Fruit fly (Drosophila melanogaster): Measurements from ENCODE around the gene gdrd.
A peak's percentile ranks its signal among the peaks of the same experiment; 100 is the strongest.

gdrd gene

DNA sequence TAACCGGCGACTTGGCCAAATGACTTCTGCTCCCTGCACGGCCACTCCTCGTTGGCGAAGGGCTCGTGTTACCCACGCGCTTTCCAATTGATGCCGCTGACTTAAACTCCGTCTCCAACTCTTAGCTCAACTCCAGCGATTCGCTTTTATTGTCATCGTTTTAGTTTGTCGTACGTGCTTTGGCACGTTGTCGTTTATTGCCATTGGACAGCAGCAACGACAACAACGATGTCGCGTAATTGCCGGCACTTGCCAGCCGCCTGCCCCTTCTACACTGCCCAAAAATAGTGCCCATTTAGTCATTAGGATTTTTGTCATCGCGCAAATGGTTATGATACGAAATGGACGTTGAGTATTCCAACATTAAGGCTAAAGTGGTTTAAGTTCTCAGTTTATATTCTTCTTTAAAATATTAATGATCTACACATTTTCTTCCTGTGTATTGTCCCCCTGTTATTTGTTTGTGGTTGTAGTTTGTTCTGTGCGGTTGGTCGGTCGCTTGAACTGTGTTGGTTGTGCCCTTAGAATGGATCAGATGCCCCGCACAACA is 25.3 kb upstream of the gdrd start (continued):
- peak; percentile 99 for TF ChIP-seq Med (GFP tag)
- peak; percentile 87 for TF ChIP-seq lmd (GFP tag; IDR thresholded peaks at IDR 0.05)
- TF ChIP-seq Ets65A (GFP tag), result peak; percentile 99
- peak; percentile 66 for TF ChIP-seq zfh2 (GFP tag; optimal IDR thresholded peaks at IDR 0.05)
- TF ChIP-seq Ada2b (GFP tag; IDR thresholded peaks at IDR 0.05), result peak; percentile 79
- no peak for TF ChIP-seq yki (optimal IDR thresholded peaks at IDR 0.05)
- TF ChIP-seq Camta (GFP tag; optimal IDR thresholded peaks at IDR 0.05), result peak; percentile 85
- TF ChIP-seq sc (optimal IDR thresholded peaks at IDR 0.05), result no peak
- peak; percentile 83 for TF ChIP-seq sc (GFP tag; optimal IDR thresholded peaks at IDR 0.05)
- peak; percentile 92 for TF ChIP-seq CG11504 (tag; optimal IDR thresholded peaks at IDR 0.05)
- TF ChIP-seq CG9932 (GFP tag; IDR thresholded peaks at IDR 0.05), result peak; percentile 69
- peak; percentile 79 for TF ChIP-seq CG3407 (GFP tag; optimal IDR thresholded peaks at IDR 0.05)
- peak; percentile 87 for TF ChIP-seq Hmr (GFP tag; optimal IDR thresholded peaks at IDR 0.05)
- TF ChIP-seq CG10321 (GFP tag; IDR thresholded peaks at IDR 0.05), result no peak
- TF ChIP-seq lilli (GFP tag; optimal IDR thresholded peaks at IDR 0.05), result peak; percentile 93
- peak; percentile 82 for TF ChIP-seq CG11247 (GFP tag; IDR thresholded peaks at IDR 0.05)
- TF ChIP-seq CG14441 (GFP tag; IDR thresholded peaks at IDR 0.05), result peak; percentile 85
- TF ChIP-seq ewg (GFP tag; optimal IDR thresholded peaks at IDR 0.05), result peak; percentile 82
- TF ChIP-seq CG13296 (GFP tag; optimal IDR thresholded peaks at IDR 0.05), result peak; percentile 72
- TF ChIP-seq fd3F (GFP tag; optimal IDR thresholded peaks at IDR 0.05), result peak; percentile 68
- TF ChIP-seq slbo (GFP tag; IDR thresholded peaks at IDR 0.05), result peak; percentile 88
- peak; percentile 83 for TF ChIP-seq org-1 (GFP tag; optimal IDR thresholded peaks at IDR 0.05)
- peak; percentile 48; the same call in 1 of the 2 replicates for TF ChIP-seq ro (GFP tag; IDR thresholded peaks at IDR 0.05)
- peak; percentile 86 for TF ChIP-seq CHES-1-like (GFP tag; optimal IDR thresholded peaks at IDR 0.05)
- TF ChIP-seq Ssrp (tag; optimal IDR thresholded peaks at IDR 0.05), result peak; percentile 85
- TF ChIP-seq prd (optimal IDR thresholded peaks at IDR 0.05), result no peak
- TF ChIP-seq prd (GFP tag; IDR thresholded peaks at IDR 0.05), result peak; percentile 91
- peak; percentile 92 for TF ChIP-seq zfh1 (GFP tag; IDR thresholded peaks at IDR 0.05)
- no peak for TF ChIP-seq CG2129 (GFP tag; IDR thresholded peaks at IDR 0.05; ENCODE audit: partially characterized antibody)
- peak; percentile 71 for TF ChIP-seq Deaf1 (tag; optimal IDR thresholded peaks at IDR 0.05)
- TF ChIP-seq CG10543 (GFP tag; optimal IDR thresholded peaks at IDR 0.05), result peak; percentile 76
- peak; percentile 86 for TF ChIP-seq ttk (GFP tag; IDR thresholded peaks at IDR 0.05)
- peak; percentile 92 for TF ChIP-seq Fer1 (GFP tag; optimal IDR thresholded peaks at IDR 0.05)
- peak; percentile 91 for TF ChIP-seq CG15269 (tag; optimal IDR thresholded peaks at IDR 0.05)
- peak; percentile 89 for TF ChIP-seq CG14710 (tag; optimal IDR thresholded peaks at IDR 0.05)
- TF ChIP-seq lov (optimal IDR thresholded peaks at IDR 0.05), result no peak
- peak; percentile 88 for TF ChIP-seq lov (GFP tag; IDR thresholded peaks at IDR 0.05)
- TF ChIP-seq CG6654 (GFP tag; optimal IDR thresholded peaks at IDR 0.05), result peak; percentile 71
- peak; percentile 8 for TF ChIP-seq exex (tag; optimal IDR thresholded peaks at IDR 0.05)
- peak; percentile 88 for TF ChIP-seq CG15696 (tag; optimal IDR thresholded peaks at IDR 0.05)
- peak; percentile 62; the same call in 1 of the 2 replicates for TF ChIP-seq Taf1 (GFP tag; IDR thresholded peaks at IDR 0.05)
- peak; percentile 85 for TF ChIP-seq Meics (GFP tag; optimal IDR thresholded peaks at IDR 0.05)
- TF ChIP-seq Opbp (GFP tag; IDR thresholded peaks at IDR 0.05; ENCODE audit: partially characterized antibody), result no peak
- TF ChIP-seq otp (GFP tag; IDR thresholded peaks at IDR 0.05), result peak; percentile 91
- peak; percentile 61 for TF ChIP-seq trem (tag; optimal IDR thresholded peaks at IDR 0.05)
- TF ChIP-seq Max (GFP tag; optimal IDR thresholded peaks at IDR 0.05), result peak; percentile 83
- TF ChIP-seq CG11093 (GFP tag; IDR thresholded peaks at IDR 0.05), result peak; percentile 78; the same call in 2 of the 3 replicates
- no peak for TF ChIP-seq ham (GFP tag; IDR thresholded peaks at IDR 0.05)
- TF ChIP-seq croc (GFP tag; conservative IDR thresholded peaks at IDR 0.05), result peak; percentile 79
- peak; percentile 83 for TF ChIP-seq CG4282 (GFP tag; optimal IDR thresholded peaks at IDR 0.05)
- no peak for TF ChIP-seq sna (GFP tag; IDR thresholded peaks at IDR 0.05; ENCODE audit: partially characterized antibody)
- TF ChIP-seq stwl (tag; optimal IDR thresholded peaks at IDR 0.05), result peak; percentile 33
